Fruit fly (Drosophila melanogaster) whole organism, embryonic: ENCODE data around the gene ben.

Experiments used
- CG10267 ChIP-seq: fragments of 200-800 bp; sonication (Bioruptor generic); optimal IDR thresholded peaks from 2 replicates; lab custom pipeline; 2018; ENCODE audit warnings: missing biosample characterization, mild to moderate bottlenecking, missing genetic modification characterization, moderate library complexity
- CG12744 ChIP-seq: fragments of 200-800 bp; sonication (Bioruptor generic); optimal IDR thresholded peaks from 2 replicates; lab custom pipeline; 2016; ENCODE audit warnings: missing biosample characterization, missing genetic modification characterization
- CG18619 ChIP-seq: fragments of 200-800 bp; sonication (Bioruptor generic); optimal IDR thresholded peaks from 3 replicates; lab custom pipeline; 2017; ENCODE audit warnings: missing biosample characterization, mild to moderate bottlenecking, missing genetic modification characterization
- CG18764 ChIP-seq: fragments of 200-800 bp; sonication (Bioruptor generic); optimal IDR thresholded peaks from 3 replicates; lab custom pipeline; 2016; ENCODE audit warnings: missing biosample characterization, missing genetic modification characterization
- HLH54F ChIP-seq: fragments of 200-800 bp; sonication (Bioruptor generic); optimal IDR thresholded peaks from 3 replicates; lab custom pipeline; 2016; ENCODE audit warnings: missing biosample characterization, missing genetic modification characterization
- Myb ChIP-seq: fragments of 200-800 bp; sonication (Bioruptor generic); optimal IDR thresholded peaks from 2 replicates; lab custom pipeline; 2016; ENCODE audit warnings: missing biosample characterization, missing genetic modification characterization
- Six4 ChIP-seq: fragments of 200-800 bp; sonication (Bioruptor generic); optimal IDR thresholded peaks from 2 replicates; lab custom pipeline; 2016; ENCODE audit warnings: missing biosample characterization, missing genetic modification characterization
- aop ChIP-seq: fragments of 200-800 bp; sonication (Bioruptor generic); IDR thresholded peaks from 2 replicates; pipeline ENCODE4 v1.3.6; 2022; ENCODE audit warnings: missing biosample characterization, missing genetic modification characterization
- maf-S ChIP-seq: fragments of 200-800 bp; sonication (Bioruptor generic); optimal IDR thresholded peaks from 2 replicates; lab custom pipeline; 2016; ENCODE audit warnings: missing biosample characterization, missing genetic modification characterization
- sc ChIP-seq, 3 experiments: fragments of >200 bp in 2 of 3; fragments of 200-800 bp in 1 of 3; sonication (Bioruptor generic) in 1 of 3; optimal IDR thresholded peaks; 2 replicates in 2 of 3; 3 replicates in 1 of 3; lab custom pipeline; 2017; ENCODE audit warnings: mild to moderate bottlenecking in 1 of 3, missing biosample characterization in 1 of 3, missing genetic modification characterization in 1 of 3, missing genetic modification reagents in 1 of 3
- wdn ChIP-seq: fragments of 200-800 bp; sonication (Bioruptor generic); IDR thresholded peaks from 2 replicates; pipeline ENCODE4 v1.3.6; 2022; ENCODE audit warnings: missing biosample characterization, missing genetic modification characterization

- no peak for TF ChIP-seq CG10267 (tag; lab: Kevin White, UChicago)
- no peak for TF ChIP-seq sc (optimal IDR thresholded peaks at IDR 0.05; lab: Kevin White, UChicago)
- TF ChIP-seq sc (GFP tag; optimal IDR thresholded peaks at IDR 0.05; lab: Kevin White, UChicago): no peak
- no peak for TF ChIP-seq wdn (GFP tag; lab: Robert Waterston, UW)
- TF ChIP-seq CG18764 (GFP tag; lab: Kevin White, UChicago): no peak
- TF ChIP-seq Myb: no peak
- TF ChIP-seq HLH54F (GFP tag; lab: Kevin White, UChicago): no peak
- TF ChIP-seq maf-S (GFP tag; lab: Kevin White, UChicago): no peak
- TF ChIP-seq CG12744: no peak
- no peak for TF ChIP-seq aop (GFP tag; lab: Robert Waterston, UW)
- no peak for TF ChIP-seq CG18619 (GFP tag; lab: Kevin White, UChicago)
- TF ChIP-seq Six4 (GFP tag; lab: Kevin White, UChicago): no peak
Observed at dm6 chrX:14015445-14015720, 19.2 kb downstream of the ben start.
